Worm (Caenorhabditis elegans) whole organism, L4 larva: ENCODE data around the gene W02D7.8.

Source experiments
- F44E2.7 ChIP-seq: fragments of 200-800 bp; sonication (Bioruptor generic); IDR thresholded peaks from 2 replicates; pipeline ENCODE4 v2.1.2; 2022; ENCODE audit warnings: missing genetic modification characterization, missing compliant biosample characterization
- T20F7.1 ChIP-seq: fragments of 200-800 bp; sonication (Bioruptor generic); optimal IDR thresholded peaks from 2 replicates; lab custom pipeline; 2018; ENCODE audit warnings: mild to moderate bottlenecking, missing genetic modification characterization, missing compliant biosample characterization
- Y105C5A.15 ChIP-seq: fragments of 200-800 bp; sonication (Bioruptor generic); IDR thresholded peaks from 2 replicates; pipeline ENCODE4 v1.3.6; 2022; ENCODE audit warnings: missing genetic modification characterization, missing compliant biosample characterization
- Y48G9A.11 ChIP-seq: fragments of 200-800 bp; sonication (Bioruptor generic); IDR thresholded peaks from 2 replicates; pipeline ENCODE4 v1.3.6; 2022; ENCODE audit warnings: missing genetic modification reagents, missing genetic modification characterization, missing compliant biosample characterization
- ZK337.2 ChIP-seq: fragments of 200-800 bp; sonication (Bioruptor generic); IDR thresholded peaks from 2 replicates; pipeline ENCODE4 v1.3.6; 2022; ENCODE audit warnings: missing genetic modification reagents, missing genetic modification characterization, missing compliant biosample characterization
- aha-1 ChIP-seq: fragments of 150-350 bp; peaks from one replicate; lab custom pipeline; 2014; ENCODE audit warnings: missing biosample characterization, missing genetic modification characterization
- ama-1 ChIP-seq: fragments of 150-350 bp; optimal IDR thresholded peaks from 2 replicates; lab custom pipeline; 2014; ENCODE audit warnings: inconsistent platforms, mixed read lengths
- ceh-62 ChIP-seq: sonication (generic microtip); optimal IDR thresholded peaks from 2 replicates; lab custom pipeline; 2017; ENCODE audit warnings: missing biosample characterization, missing genetic modification characterization
- ceh-82 ChIP-seq: sonication (generic microtip); optimal IDR thresholded peaks from 2 replicates; lab custom pipeline; 2017; ENCODE audit warnings: missing biosample characterization, missing genetic modification characterization
- daf-16 ChIP-seq, 3 experiments: sonication (generic microtip); optimal IDR thresholded peaks; 2 replicates each; lab custom pipeline; 2016 to 2017; ENCODE audit warnings: missing genetic modification characterization in 3 of 3, missing genetic modification reagents in 3 of 3, mild to moderate bottlenecking in 2 of 3, missing compliant biosample characterization in 2 of 3, missing biosample characterization in 1 of 3, moderate library complexity in 1 of 3
- daf-19 ChIP-seq: fragments of 200-800 bp; sonication (Bioruptor generic); conservative IDR thresholded peaks from 2 replicates; pipeline ENCODE4 v1.3.6; 2022; ENCODE audit warnings: missing genetic modification characterization, missing compliant biosample characterization
- dmd-6 ChIP-seq: fragments of 200-800 bp; sonication (Bioruptor generic); IDR thresholded peaks from 2 replicates; pipeline ENCODE4 v1.3.6; 2022; ENCODE audit warnings: missing genetic modification reagents, missing genetic modification characterization, missing compliant biosample characterization
- dpl-1 ChIP-seq: fragments of 150-350 bp; optimal IDR thresholded peaks from 2 replicates; lab custom pipeline; 2014; ENCODE audit warnings: missing biosample characterization, missing genetic modification reagents, missing genetic modification characterization
- duxl-1 ChIP-seq: sonication (generic microtip); optimal IDR thresholded peaks from 2 replicates; lab custom pipeline; 2016; ENCODE audit warnings: mild to moderate bottlenecking, missing genetic modification characterization, moderate library complexity, missing compliant biosample characterization; ENCODE audit not compliant: poor library complexity
- dve-1 ChIP-seq: sonication (generic microtip); optimal IDR thresholded peaks from 2 replicates; lab custom pipeline; 2017; ENCODE audit warnings: antibody characterized with exemption, mild to moderate bottlenecking, missing genetic modification characterization, missing compliant biosample characterization; ENCODE audit not compliant: insufficient read depth
- egl-27 ChIP-seq: sonication (generic microtip); optimal IDR thresholded peaks from 3 replicates; lab custom pipeline; 2017; ENCODE audit warnings: missing biosample characterization, missing genetic modification reagents, missing genetic modification characterization
- hif-1 ChIP-seq, 2 experiments: sonication (generic microtip); optimal IDR thresholded peaks; 2 replicates each; lab custom pipeline; 2016 to 2017; ENCODE audit warnings: missing compliant biosample characterization in 2 of 2, missing genetic modification characterization in 2 of 2, missing genetic modification reagents in 2 of 2, missing genotype in 2 of 2, mild to moderate bottlenecking in 1 of 2
- hlh-11 ChIP-seq: fragments of 200-800 bp; sonication (Bioruptor generic); optimal IDR thresholded peaks from 2 replicates; lab custom pipeline; 2018; ENCODE audit warnings: mild to moderate bottlenecking, missing genetic modification characterization, missing compliant biosample characterization
- hlh-30 ChIP-seq: sonication (generic microtip); optimal IDR thresholded peaks from 2 replicates; lab custom pipeline; 2017; ENCODE audit warnings: antibody characterized with exemption, mild to moderate bottlenecking, missing genetic modification characterization, missing compliant biosample characterization; ENCODE audit not compliant: insufficient read depth
- jun-1 ChIP-seq: fragments of 150-350 bp; optimal IDR thresholded peaks from 2 replicates; lab custom pipeline; 2014; ENCODE audit warnings: missing biosample characterization, missing genetic modification reagents, missing genetic modification characterization
- lim-7 ChIP-seq: fragments of 200-800 bp; sonication (Bioruptor generic); IDR thresholded peaks from 2 replicates; pipeline ENCODE4 v1.3.6; 2022; ENCODE audit warnings: missing genetic modification characterization, missing compliant biosample characterization
- lin-15B ChIP-seq: fragments of 150-350 bp; sonication (generic microtip); optimal IDR thresholded peaks from 3 replicates; lab custom pipeline; 2014; ENCODE audit warnings: missing biosample characterization, missing genetic modification characterization
- lsy-2 ChIP-seq, 2 experiments: fragments of 150-350 bp in 1 of 2; sonication (generic microtip) in 1 of 2; optimal IDR thresholded peaks; 2 replicates each; lab custom pipeline; 2014 to 2017; ENCODE audit warnings: missing biosample characterization in 2 of 2, missing genetic modification characterization in 2 of 2
- madf-9 ChIP-seq: fragments of 200-800 bp; sonication (Bioruptor generic); conservative IDR thresholded peaks from 2 replicates; pipeline ENCODE4 v1.3.6; 2022; ENCODE audit warnings: missing genetic modification reagents, missing genetic modification characterization, missing compliant biosample characterization
- mdl-1 ChIP-seq, 2 experiments: fragments of 150-350 bp in 1 of 2; sonication (generic microtip) in 1 of 2; optimal IDR thresholded peaks; 2 replicates each; lab custom pipeline; 2014 to 2017; ENCODE audit warnings: missing biosample characterization in 2 of 2, missing genetic modification characterization in 2 of 2
- mep-1 ChIP-seq: fragments of 150-350 bp; sonication (generic microtip); optimal IDR thresholded peaks from 3 replicates; lab custom pipeline; 2014; ENCODE audit warnings: missing biosample characterization, missing genetic modification characterization
- mes-2 ChIP-seq: sonication (generic microtip); optimal IDR thresholded peaks from 2 replicates; lab custom pipeline; 2016; ENCODE audit warnings: missing genotype, mild to moderate bottlenecking, missing genetic modification characterization, missing compliant biosample characterization; ENCODE audit not compliant: poor library complexity, severe bottlenecking
- nhr-10 ChIP-seq: fragments of 150-350 bp; optimal IDR thresholded peaks from 2 replicates; lab custom pipeline; 2014; ENCODE audit warnings: missing biosample characterization, missing genetic modification characterization
- nhr-102 ChIP-seq: sonication (generic microtip); optimal IDR thresholded peaks from 2 replicates; lab custom pipeline; 2016; ENCODE audit warnings: mild to moderate bottlenecking, missing genetic modification characterization, moderate library complexity, missing compliant biosample characterization
- nhr-111 ChIP-seq: fragments of 200-800 bp; sonication (Bioruptor generic); optimal IDR thresholded peaks from 2 replicates; lab custom pipeline; 2018; ENCODE audit warnings: mild to moderate bottlenecking, missing genetic modification characterization, missing compliant biosample characterization
- nhr-25 ChIP-seq: sonication (generic microtip); optimal IDR thresholded peaks from 2 replicates; lab custom pipeline; 2017; ENCODE audit warnings: missing genetic modification characterization, mild to moderate bottlenecking, missing compliant biosample characterization, antibody characterized with exemption, moderate library complexity, borderline replicate concordance; ENCODE audit not compliant: insufficient read depth
- nhr-41 ChIP-seq: fragments of 200-800 bp; sonication (Bioruptor generic); IDR thresholded peaks from 2 replicates; pipeline ENCODE4 v1.3.6; 2022; ENCODE audit warnings: missing genetic modification reagents, missing genetic modification characterization, missing compliant biosample characterization
- nhr-42 ChIP-seq: fragments of 200-800 bp; sonication (Bioruptor generic); IDR thresholded peaks from 2 replicates; pipeline ENCODE4 v1.3.6; 2022; ENCODE audit warnings: missing genetic modification characterization, missing compliant biosample characterization
- nhr-6 ChIP-seq: fragments of 150-350 bp; optimal IDR thresholded peaks from 2 replicates; lab custom pipeline; 2014; ENCODE audit warnings: missing biosample characterization, missing genetic modification characterization
- nhr-76 ChIP-seq: fragments of 150-350 bp; optimal IDR thresholded peaks from 2 replicates; lab custom pipeline; 2014; ENCODE audit warnings: missing biosample characterization, missing genetic modification characterization
- pha-4 ChIP-seq, 2 experiments: fragments of 150-350 bp in 1 of 2; fragments of 200-800 bp in 1 of 2; sonication (Bioruptor generic) in 1 of 2; IDR thresholded peaks in 1 of 2; optimal IDR thresholded peaks in 1 of 2; 2 replicates each; pipeline versions ENCODE4 v1.3.6 to Lab custom; 2014 to 2022; ENCODE audit warnings: missing genetic modification characterization in 2 of 2, missing genetic modification reagents in 2 of 2, missing biosample characterization in 1 of 2, missing compliant biosample characterization in 1 of 2
- rbr-2 ChIP-seq: sonication (generic microtip); optimal IDR thresholded peaks from 2 replicates; lab custom pipeline; 2016; ENCODE audit warnings: missing genotype, missing genetic modification characterization, missing compliant biosample characterization
- saeg-2 ChIP-seq: fragments of 200-800 bp; sonication (Bioruptor generic); IDR thresholded peaks from 2 replicates; pipeline ENCODE4 v1.3.6; 2022; ENCODE audit warnings: missing genetic modification reagents, missing genetic modification characterization, missing compliant biosample characterization
- skn-1 ChIP-seq: fragments of 150-350 bp; optimal IDR thresholded peaks from 2 replicates; lab custom pipeline; 2014; ENCODE audit warnings: missing biosample characterization, missing genetic modification characterization
- snpc-4 ChIP-seq: fragments of 150-350 bp; optimal IDR thresholded peaks from 2 replicates; lab custom pipeline; 2014; ENCODE audit warnings: missing biosample characterization, missing genetic modification characterization
- unc-39 ChIP-seq: sonication (generic microtip); optimal IDR thresholded peaks from 2 replicates; lab custom pipeline; 2017; ENCODE audit warnings: missing biosample characterization, missing genetic modification characterization
- ztf-7 ChIP-seq: fragments of 150-350 bp; optimal IDR thresholded peaks from 2 replicates; lab custom pipeline; 2014; ENCODE audit warnings: missing biosample characterization, missing genetic modification characterization

The W02D7.8 gene

ce11 chrV:8304461-8305195, 1.6 kb downstream of the W02D7.8 start, which contains the start of gene W02D7.11:
W02D7.11 (minus strand) TSS chrV:8304511.
- TF ChIP-seq hlh-30 (no peak), dve-1 (tag; lab: Kevin White, UChicago) (peak; percentile 5), daf-16 (GFP tag; optimal IDR thresholded peaks at IDR 0.05; lab: Kevin White, UChicago) (no peak), daf-16 (tag; optimal IDR thresholded peaks at IDR 0.05; lab: Kevin White, UChicago) (peak; percentile 66), nhr-6 (tag; lab: Kevin White, UChicago) (no peak), nhr-76 (tag; lab: Kevin White, UChicago) (no peak), nhr-41 (no peak), hif-1 (tag; optimal IDR thresholded peaks at IDR 0.05; lab: Kevin White, UChicago) (no peak), hlh-11 (no peak), rbr-2 (tag; lab: Kevin White, UChicago) (no peak), daf-19 (GFP tag; lab: Robert Waterston, UW) (no peak)

- TF ChIP-seq dpl-1 (GFP tag; lab: Kevin White, UChicago) (peak; percentile 89), ZK337.2 (no peak), T20F7.1 (peak; percentile 97), aha-1 (peak; percentile 67), dve-1 (tag; lab: Kevin White, UChicago) (peak; percentile 37), nhr-10 (tag; lab: Kevin White, UChicago) (no peak), ztf-7 (tag; lab: Kevin White, UChicago) (no peak), unc-39 (no peak), ceh-62 (no peak), hif-1 (tag; optimal IDR thresholded peaks at IDR 0.05; lab: Kevin White, UChicago) (no peak), snpc-4 (tag; lab: Kevin White, UChicago) (no peak), mep-1 (tag; lab: Kevin White, UChicago) (peak; percentile 45), daf-16 (GFP tag; optimal IDR thresholded peaks at IDR 0.05; lab: Kevin White, UChicago) (no peak), daf-16 (tag; optimal IDR thresholded peaks at IDR 0.05; lab: Kevin White, UChicago) (peak; percentile 27), egl-27 (no peak), pha-4 (GFP tag; IDR thresholded peaks at IDR 0.05; lab: Robert Waterston, UW) (no peak), pha-4 (tag; optimal IDR thresholded peaks at IDR 0.05; lab: Kevin White, UChicago) (no peak), Y48G9A.11 (GFP tag; lab: Robert Waterston, UW) (no peak), nhr-25 (tag; lab: Kevin White, UChicago) (no peak), hlh-30 (peak; percentile 38)
Measured at ce11 chrV:8302522-8302921, 3.7 kb downstream of the W02D7.8 start, which contains the start of gene sel-9. sel-9 (minus strand) TSS chrV:8302580.

- no peak for TF ChIP-seq skn-1 (tag; lab: Kevin White, UChicago)
- TF ChIP-seq Y48G9A.11 (GFP tag; lab: Robert Waterston, UW), result no peak
- TF ChIP-seq mdl-1 (tag; optimal IDR thresholded peaks at IDR 0.05; lab: Kevin White, UChicago), result peak in 1 of 2 experiments; percentile 17
- peak in 1 of 2 experiments; percentile 30 for TF ChIP-seq lsy-2 (tag; optimal IDR thresholded peaks at IDR 0.05; lab: Kevin White, UChicago)
- peak; percentile 35 for TF ChIP-seq hlh-30
- peak; percentile 20 for TF ChIP-seq dve-1 (tag; lab: Kevin White, UChicago)
- no peak for TF ChIP-seq saeg-2
- peak; percentile 7 for TF ChIP-seq nhr-111 (GFP tag; lab: Kevin White, UChicago)
- TF ChIP-seq lin-15B (tag; lab: Kevin White, UChicago), result no peak
- TF ChIP-seq Y105C5A.15 (GFP tag; lab: Robert Waterston, UW), result no peak
- TF ChIP-seq dpl-1 (GFP tag; lab: Kevin White, UChicago), result peak; percentile 31
- no peak for TF ChIP-seq nhr-42
- TF ChIP-seq lim-7 (GFP tag; lab: Robert Waterston, UW), result no peak
- TF ChIP-seq ceh-82, result no peak
- peak; percentile 80 for TF ChIP-seq ama-1 (lab: Kevin White, UChicago)
- peak; percentile 75 for TF ChIP-seq T20F7.1
- TF ChIP-seq mes-2 (tag; lab: Kevin White, UChicago), result peak; percentile 48
- no peak for TF ChIP-seq ztf-7 (tag; lab: Kevin White, UChicago)
- no peak for TF ChIP-seq rbr-2 (tag; lab: Kevin White, UChicago)
- no peak for TF ChIP-seq jun-1 (tag; lab: Kevin White, UChicago)
- TF ChIP-seq dmd-6 (GFP tag; lab: Robert Waterston, UW), result no peak
- peak; percentile 26 for TF ChIP-seq nhr-102
- TF ChIP-seq F44E2.7 (GFP tag; lab: Robert Waterston, UW), result 0 out of 2 replicates have a peak, but pooled peaks have one; percentile 20
- no peak for TF ChIP-seq unc-39
- TF ChIP-seq daf-16 (GFP tag; optimal IDR thresholded peaks at IDR 0.05; lab: Kevin White, UChicago), result peak in 1 of 2 experiments; percentile 10
- no peak for TF ChIP-seq daf-16 (tag; optimal IDR thresholded peaks at IDR 0.05; lab: Kevin White, UChicago)
- TF ChIP-seq madf-9, result no peak
- TF ChIP-seq duxl-1, result peak; percentile 44
Measured at ce11 chrV:8300935-8301535, 5.2 kb downstream of the W02D7.8 start, which contains the start of gene W02D7.6. W02D7.6 (minus strand) TSS chrV:8301507.
